Worm (Caenorhabditis elegans) whole organism, early embryonic: ENCODE results near the gene ZK380.4.

Experiments used
- B0310.2 ChIP-seq: sonication (generic microtip); optimal IDR thresholded peaks from 2 replicates; lab custom pipeline; 2016; ENCODE audit warnings: mild to moderate bottlenecking, missing genetic modification characterization, missing compliant biosample characterization
- F13C5.2 ChIP-seq: sonication (generic microtip); optimal IDR thresholded peaks from 2 replicates; lab custom pipeline; 2017; ENCODE audit warnings: mild to moderate bottlenecking, missing genetic modification characterization, inconsistent platforms, missing compliant biosample characterization
- aly-1 ChIP-seq: sonication (generic microtip); optimal IDR thresholded peaks from 2 replicates; lab custom pipeline; 2016; ENCODE audit warnings: missing genetic modification characterization, missing compliant biosample characterization
- ama-1 ChIP-seq: fragments of 150-350 bp; optimal IDR thresholded peaks from 2 replicates; lab custom pipeline; 2014
- ceh-13 ChIP-seq: fragments of 200-800 bp; sonication (Bioruptor generic); optimal IDR thresholded peaks from 2 replicates; lab custom pipeline; 2018; ENCODE audit warnings: mild to moderate bottlenecking, missing genetic modification characterization, missing compliant biosample characterization
- ceh-36 ChIP-seq: sonication (generic microtip); optimal IDR thresholded peaks from 2 replicates; lab custom pipeline; 2016; ENCODE audit warnings: missing genetic modification characterization, inconsistent platforms, missing compliant biosample characterization
- ets-7 ChIP-seq: sonication (generic microtip); optimal IDR thresholded peaks from 2 replicates; lab custom pipeline; 2016; ENCODE audit warnings: missing genotype, missing genetic modification characterization, missing compliant biosample characterization
- flt-1 ChIP-seq: fragments of 200-800 bp; sonication (Bioruptor generic); IDR thresholded peaks from 2 replicates; pipeline ENCODE4 v1.3.6; 2022; ENCODE audit warnings: missing genetic modification characterization, missing compliant biosample characterization
- hmbx-1 ChIP-seq: sonication (generic microtip); optimal IDR thresholded peaks from 2 replicates; lab custom pipeline; 2016; ENCODE audit warnings: mild to moderate bottlenecking, missing genetic modification characterization, missing compliant biosample characterization
- hmg-4 ChIP-seq: fragments of 200-800 bp; sonication (Bioruptor generic); optimal IDR thresholded peaks from 2 replicates; lab custom pipeline; 2018; ENCODE audit warnings: mild to moderate bottlenecking, missing genetic modification characterization, missing compliant biosample characterization
- hnd-1 ChIP-seq: sonication (generic microtip); optimal IDR thresholded peaks from 2 replicates; lab custom pipeline; 2016; ENCODE audit warnings: missing genetic modification characterization, missing compliant biosample characterization
- pes-1 ChIP-seq: fragments of 200-800 bp; sonication (Bioruptor generic); IDR thresholded peaks from 2 replicates; pipeline ENCODE4 v1.3.6; 2022; ENCODE audit warnings: missing genetic modification reagents, missing genetic modification characterization, missing compliant biosample characterization
- scrt-1 ChIP-seq: fragments of 200-800 bp; sonication (Bioruptor generic); IDR thresholded peaks from 2 replicates; pipeline ENCODE4 v1.3.6; 2022; ENCODE audit warnings: missing genetic modification characterization, missing compliant biosample characterization
- sea-1 ChIP-seq: fragments of 200-800 bp; sonication (Bioruptor generic); conservative IDR thresholded peaks from 2 replicates; pipeline ENCODE4 v1.3.6; 2022; ENCODE audit warnings: missing genetic modification characterization, missing compliant biosample characterization
- tbx-11 ChIP-seq: fragments of 200-800 bp; sonication (Bioruptor generic); IDR thresholded peaks from 2 replicates; pipeline ENCODE4 v1.3.6; 2022; ENCODE audit warnings: missing genetic modification characterization, missing compliant biosample characterization
- tbx-37 ChIP-seq: fragments of 200-800 bp; sonication (Bioruptor generic); conservative IDR thresholded peaks from 2 replicates; pipeline ENCODE4 v1.3.6; 2022; ENCODE audit warnings: missing genetic modification reagents, missing genetic modification characterization, missing compliant biosample characterization
- tra-4 ChIP-seq: sonication (generic microtip); optimal IDR thresholded peaks from 2 replicates; lab custom pipeline; 2017; ENCODE audit warnings: missing genetic modification characterization, missing compliant biosample characterization

The ZK380.4 gene

DNA sequence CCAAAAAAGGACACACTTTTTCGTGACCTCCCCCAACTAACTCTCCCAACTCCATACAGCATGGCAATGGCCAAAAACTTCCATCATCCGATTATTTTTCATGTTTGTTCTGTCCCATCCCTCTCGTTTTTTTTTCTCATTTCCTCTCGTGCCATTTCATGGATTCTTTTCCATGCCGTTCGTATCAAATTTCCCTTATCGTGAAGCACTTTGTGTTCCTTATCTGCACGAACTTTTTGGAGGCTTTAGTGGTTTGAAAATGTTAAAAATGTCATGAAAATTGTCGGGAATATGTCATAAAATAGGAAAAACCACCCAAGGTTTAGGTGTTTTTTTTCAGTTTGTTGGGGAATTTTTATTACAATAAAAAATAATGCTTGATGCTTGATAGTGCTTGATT lies 48.1 kb downstream of the ZK380.4 start:
- TF ChIP-seq ceh-36 (tag; lab: Kevin White, UChicago) = no peak
- TF ChIP-seq tbx-37 (GFP tag; lab: Robert Waterston, UW) = no peak
- no peak for TF ChIP-seq pes-1 (GFP tag; lab: Robert Waterston, UW)
- no peak for TF ChIP-seq scrt-1 (GFP tag; lab: Robert Waterston, UW)
- TF ChIP-seq tbx-11 (GFP tag; lab: Robert Waterston, UW) = no peak
- no peak for TF ChIP-seq F13C5.2 (tag; lab: Kevin White, UChicago)
- TF ChIP-seq ceh-13 (GFP tag; lab: Kevin White, UChicago) = no peak
- no peak for TF ChIP-seq B0310.2
- TF ChIP-seq tra-4 (tag; lab: Kevin White, UChicago) = no peak
- TF ChIP-seq hmbx-1 (tag; lab: Kevin White, UChicago) = no peak
- no peak for TF ChIP-seq hmg-4
- no peak for TF ChIP-seq aly-1 (tag; lab: Kevin White, UChicago)
- TF ChIP-seq flt-1 (GFP tag; lab: Robert Waterston, UW) = no peak
- no peak for TF ChIP-seq sea-1 (GFP tag; lab: Robert Waterston, UW)
- TF ChIP-seq hnd-1 (tag; lab: Kevin White, UChicago) = no peak
- TF ChIP-seq ama-1 (lab: Kevin White, UChicago) = no peak
- no peak for TF ChIP-seq ets-7 (tag; lab: Kevin White, UChicago)

DNA sequence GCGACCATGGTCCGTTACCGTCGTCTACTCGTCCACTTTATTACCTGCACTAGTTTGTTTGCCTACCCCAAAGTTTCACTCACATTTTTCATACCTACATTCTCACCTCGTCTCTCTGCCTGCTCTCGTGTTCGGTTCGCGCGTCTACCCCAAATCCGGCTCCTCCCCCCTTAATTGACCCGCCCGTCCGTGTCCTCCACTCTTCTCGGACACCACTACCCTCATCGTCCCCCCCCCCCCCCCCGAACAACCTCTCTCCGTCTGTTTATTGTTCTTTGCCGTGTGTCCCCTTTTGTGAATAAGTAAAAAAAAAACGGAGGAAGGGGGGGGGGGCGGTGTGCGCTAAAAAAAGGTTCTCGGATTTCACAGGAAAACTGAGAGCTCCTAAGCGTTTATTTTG lies 48.8 kb downstream of the ZK380.4 start:
- TF ChIP-seq tra-4 (tag; lab: Kevin White, UChicago) (no peak), tbx-37 (GFP tag; lab: Robert Waterston, UW) (no peak), tbx-11 (GFP tag; lab: Robert Waterston, UW) (no peak), pes-1 (GFP tag; lab: Robert Waterston, UW) (0 out of 2 replicates have a peak, but pooled peaks have one; percentile 18)

DNA sequence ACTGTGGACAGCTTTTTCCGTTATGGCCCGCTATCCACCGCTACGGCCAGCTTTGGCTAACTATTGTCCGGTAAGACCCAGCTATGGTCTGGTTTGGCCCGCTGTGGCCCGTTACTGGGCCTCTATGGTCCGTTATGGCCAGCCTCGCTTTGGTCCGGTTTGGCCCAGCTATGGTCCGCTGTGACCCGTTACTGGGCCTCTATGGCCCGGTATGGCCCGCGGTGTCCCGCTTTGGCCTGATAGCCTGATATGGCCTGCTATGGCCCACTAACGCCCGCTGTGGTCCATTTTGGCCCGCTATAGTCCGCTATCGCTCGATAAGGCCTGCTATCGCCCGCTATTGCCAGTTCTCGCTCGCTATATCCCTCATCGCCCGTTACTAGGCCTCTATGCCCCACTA lies 49.2 kb downstream of the ZK380.4 start:
- TF ChIP-seq hmbx-1 (tag; lab: Kevin White, UChicago) = no peak
- no peak for TF ChIP-seq flt-1 (GFP tag; lab: Robert Waterston, UW)
- TF ChIP-seq ets-7 (tag; lab: Kevin White, UChicago) = no peak
- no peak for TF ChIP-seq ama-1 (lab: Kevin White, UChicago)
- TF ChIP-seq sea-1 (GFP tag; lab: Robert Waterston, UW) = no peak
- TF ChIP-seq F13C5.2 (tag; lab: Kevin White, UChicago) = no peak
- peak; percentile 2 for TF ChIP-seq aly-1 (tag; lab: Kevin White, UChicago)
- no peak for TF ChIP-seq ceh-13 (GFP tag; lab: Kevin White, UChicago)
- TF ChIP-seq scrt-1 (GFP tag; lab: Robert Waterston, UW) = no peak
- TF ChIP-seq tbx-37 (GFP tag; lab: Robert Waterston, UW) = no peak
- TF ChIP-seq B0310.2 = no peak
- TF ChIP-seq ceh-36 (tag; lab: Kevin White, UChicago) = no peak
- no peak for TF ChIP-seq tra-4 (tag; lab: Kevin White, UChicago)
- TF ChIP-seq pes-1 (GFP tag; lab: Robert Waterston, UW) = no peak
- TF ChIP-seq hnd-1 (tag; lab: Kevin White, UChicago) = no peak
- TF ChIP-seq tbx-11 (GFP tag; lab: Robert Waterston, UW) = no peak
- TF ChIP-seq hmg-4 = peak; percentile 10

DNA sequence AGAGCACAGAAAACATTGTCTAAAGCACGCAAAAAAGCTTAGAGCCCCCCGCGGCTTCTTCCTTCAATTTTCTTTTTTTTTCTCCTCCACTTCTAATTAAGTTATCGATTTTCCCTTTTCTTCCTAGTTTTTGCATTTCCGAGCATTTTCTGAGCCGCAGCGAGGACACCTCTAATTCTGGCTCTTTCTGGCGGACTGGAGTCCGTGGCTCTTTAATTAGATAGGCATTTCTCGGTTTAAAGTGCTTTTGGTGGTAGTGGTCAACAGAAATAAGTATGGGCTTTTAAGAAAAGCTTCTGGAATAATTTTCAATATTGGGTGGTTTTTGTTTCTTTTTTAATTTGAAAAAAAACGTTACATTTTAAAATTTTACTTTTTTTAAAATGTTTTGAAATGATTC lies 50.2 kb downstream of the ZK380.4 start:
- TF ChIP-seq aly-1 (tag; lab: Kevin White, UChicago) = no peak
